Worm (Caenorhabditis elegans): ENCODE measurements around the gene gcy-18.

The gcy-18 gene

DNA sequence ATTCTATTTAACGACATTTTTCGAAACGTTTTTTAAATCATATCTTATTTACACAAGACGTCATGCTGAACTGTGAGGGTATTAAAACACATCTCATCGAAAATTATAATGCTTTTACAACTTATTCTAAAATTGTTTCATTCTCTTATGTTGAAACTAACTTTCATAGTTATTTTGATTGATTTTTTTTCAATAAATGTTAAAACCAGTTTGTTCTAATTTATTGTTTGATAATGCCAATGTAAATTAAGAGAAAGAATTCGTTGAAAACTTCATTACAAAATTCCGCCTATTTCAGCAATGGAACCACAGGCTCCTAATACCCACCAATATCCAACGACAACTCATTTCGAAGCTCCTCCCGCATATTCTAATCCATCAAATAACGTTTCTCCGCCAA, 35.1 kb downstream of the gcy-18 start, which contains the start of gene K08D8.11:
Gene K08D8.11, plus strand, starts transcription at position 301 of the 400 bp plus-strand sequence.
- TF ChIP-seq unc-62 (GFP tag; optimal IDR thresholded peaks at IDR 0.05) (no peak), gei-17 (GFP tag; optimal IDR thresholded peaks at IDR 0.05) (no peak), ceh-100 (GFP tag; IDR thresholded peaks at IDR 0.05) (no peak), hmg-20 (GFP tag; IDR thresholded peaks at IDR 0.05) (no peak), Y95B8A.8 (GFP tag; IDR thresholded peaks at IDR 0.05) (no peak), mcd-1 (GFP tag; IDR thresholded peaks at IDR 0.05) (no peak), ztf-22 (GFP tag; optimal IDR thresholded peaks at IDR 0.05) (no peak), dox-1 (GFP tag; IDR thresholded peaks at IDR 0.05) (no peak), unc-130 (GFP tag; optimal IDR thresholded peaks at IDR 0.05) (no peak), hlh-26 (GFP tag; conservative IDR thresholded peaks at IDR 0.05) (no peak), cebp-1 (GFP tag; IDR thresholded peaks at IDR 0.05) (no peak), cebp-1 (tag; optimal IDR thresholded peaks at IDR 0.05) (no peak)

DNA sequence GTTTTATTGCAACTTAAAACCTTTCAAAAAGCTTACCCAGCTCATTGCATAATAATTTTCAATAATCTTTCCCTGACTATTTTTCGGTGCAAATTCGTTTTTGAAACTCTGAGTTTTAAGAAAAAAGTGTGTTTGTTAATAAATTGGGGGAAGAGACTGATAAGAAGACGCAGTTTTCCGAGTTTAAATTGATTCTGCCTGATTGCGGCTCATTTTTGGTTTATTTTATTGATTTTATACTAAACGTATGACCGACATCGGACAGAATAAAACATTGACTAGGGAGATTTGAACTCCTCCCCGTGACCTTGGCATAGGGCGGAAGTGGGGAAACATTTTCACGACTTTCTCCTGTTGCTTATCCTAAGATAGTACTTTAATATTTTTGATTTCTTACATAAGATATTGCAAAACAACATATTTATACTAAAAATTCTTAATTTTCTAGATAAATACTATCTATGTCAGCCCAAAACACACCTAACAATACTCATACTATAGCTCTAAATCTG, 36.5 kb downstream of the gcy-18 start, which contains the start of gene K08D8.7:
Gene K08D8.7, plus strand, starts transcription at position 462 of the 512 bp plus-strand sequence.
- TF ChIP-seq D2030.7 (GFP tag; IDR thresholded peaks at IDR 0.05) = no peak
- TF ChIP-seq nhr-80 (tag; optimal IDR thresholded peaks at IDR 0.05) = peak; percentile 21

ce11 chrIV:12897146-12897545, 37.2 kb downstream of the gcy-18 start:
- TF ChIP-seq cebp-1 (GFP tag; IDR thresholded peaks at IDR 0.05) (peak; percentile 57; the same call in 1 of the 2 replicates), cebp-1 (tag; optimal IDR thresholded peaks at IDR 0.05) (peak; percentile 79), hrde-1 (tag; optimal IDR thresholded peaks at IDR 0.05; ENCODE audit: borderline replicate concordance) (no peak), unc-130 (GFP tag; optimal IDR thresholded peaks at IDR 0.05) (no peak), lir-1 (GFP tag; conservative IDR thresholded peaks at IDR 0.05) (no peak), lin-26 (GFP tag; IDR thresholded peaks at IDR 0.05) (no peak)

- TF ChIP-seq cebp-1 (GFP tag; IDR thresholded peaks at IDR 0.05) (no peak), cebp-1 (tag; optimal IDR thresholded peaks at IDR 0.05) (peak; percentile 37), D2030.7 (GFP tag; IDR thresholded peaks at IDR 0.05) (no peak)
These were observed 38.9 kb downstream of the gcy-18 start for ce11 chrIV:12898823-12899222.

DNA sequence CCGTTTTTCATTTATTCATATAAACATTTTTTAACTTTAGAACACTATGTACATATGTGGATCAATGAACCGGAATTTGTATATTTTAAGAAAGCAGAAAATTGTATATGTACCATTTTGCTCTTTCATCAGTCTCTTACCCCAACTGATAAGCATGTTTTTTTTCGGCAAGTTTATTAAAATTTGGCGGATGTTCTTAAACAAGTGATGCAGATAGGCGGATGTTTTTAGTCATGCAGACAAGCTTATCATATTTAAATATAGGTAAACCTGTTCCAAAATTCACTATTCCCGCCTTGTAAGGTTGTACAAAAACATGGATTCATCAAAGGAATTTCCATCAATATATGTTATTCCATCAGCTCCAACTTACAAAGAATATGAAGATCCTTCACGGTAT, 39.5 kb downstream of the gcy-18 start, which contains the start of gene K08D8.9:
Gene K08D8.9, plus strand, starts transcription at position 301 of the 400 bp plus-strand sequence.
- TF ChIP-seq zfh-2 (GFP tag; conservative IDR thresholded peaks at IDR 0.05) = no peak
- TF ChIP-seq ceh-27 (GFP tag; optimal IDR thresholded peaks at IDR 0.05) = no peak
- no peak for TF ChIP-seq egl-44 (GFP tag; IDR thresholded peaks at IDR 0.05)
- no peak for TF ChIP-seq lag-1 (GFP tag; IDR thresholded peaks at IDR 0.05)
- TF ChIP-seq F55B11.4 (tag; optimal IDR thresholded peaks at IDR 0.05; ENCODE audit: borderline replicate concordance, insufficient read depth) = no peak
- TF ChIP-seq Y95B8A.8 (GFP tag; IDR thresholded peaks at IDR 0.05) = no peak
- TF ChIP-seq nhr-179 (tag; optimal IDR thresholded peaks at IDR 0.05) = no peak
- no peak for TF ChIP-seq somi-1 (GFP tag; optimal IDR thresholded peaks at IDR 0.05)
- no peak for TF ChIP-seq ceh-100 (GFP tag; IDR thresholded peaks at IDR 0.05)
- no peak for TF ChIP-seq ama-1 (optimal IDR thresholded peaks at IDR 0.05)
- no peak for TF ChIP-seq ama-1 (GFP tag; optimal IDR thresholded peaks at IDR 0.05)
- TF ChIP-seq dpff-1 (tag; optimal IDR thresholded peaks at IDR 0.05) = no peak
- TF ChIP-seq lsl-1 (GFP tag; optimal IDR thresholded peaks at IDR 0.05) = no peak
- TF ChIP-seq nhr-80 (tag; optimal IDR thresholded peaks at IDR 0.05) = no peak
- TF ChIP-seq F57A8.1 (GFP tag; optimal IDR thresholded peaks at IDR 0.05) = no peak
- no peak for TF ChIP-seq him-1 (tag; optimal IDR thresholded peaks at IDR 0.05)

ce11 chrIV:12900267-12900666, 40.4 kb downstream of the gcy-18 start, which contains the start of gene K08D8.10:
Gene K08D8.10 (plus strand): TSS chrIV:12900567.
- TF ChIP-seq F52B5.7 (tag; optimal IDR thresholded peaks at IDR 0.05) (no peak), nfya-1 (tag; optimal IDR thresholded peaks at IDR 0.05; ENCODE audit: borderline replicate concordance, insufficient read depth) (no peak), madf-10 (tag; optimal IDR thresholded peaks at IDR 0.05) (no peak), hlh-12 (tag; optimal IDR thresholded peaks at IDR 0.05) (no peak), nhr-80 (tag; optimal IDR thresholded peaks at IDR 0.05) (no peak), ceh-40 (GFP tag; IDR thresholded peaks at IDR 0.05) (no peak), ZK185.1 (tag; optimal IDR thresholded peaks at IDR 0.05; ENCODE audit: poor library complexity, severe bottlenecking) (no peak), lag-1 (GFP tag; IDR thresholded peaks at IDR 0.05) (no peak), fkh-3 (tag; optimal IDR thresholded peaks at IDR 0.05) (no peak), lin-26 (GFP tag; IDR thresholded peaks at IDR 0.05) (no peak), chd-7 (tag; optimal IDR thresholded peaks at IDR 0.05) (no peak)

All from whole organism, young adult.